Fruit fly (Drosophila melanogaster) whole organism, pupa: ENCODE data around the gene CG42780.

Experiments used
- CG12605 ChIP-seq: fragments of 200-800 bp; sonication (Bioruptor generic); IDR thresholded peaks from 2 replicates; pipeline ENCODE4 v1.3.6; 2022; ENCODE audit warnings: missing biosample characterization, missing genetic modification characterization
- CG14655 ChIP-seq: fragments of 200-800 bp; sonication (Bioruptor generic); optimal IDR thresholded peaks from 3 replicates; lab custom pipeline; 2017; ENCODE audit warnings: mild to moderate bottlenecking, missing biosample characterization, missing genetic modification reagents, missing genetic modification characterization

dm6 chrX:7298323-7298722 is 33.7 kb downstream of the CG42780 start:
- no peak for TF ChIP-seq CG14655 (GFP tag; lab: Kevin White, UChicago)
- TF ChIP-seq CG12605 (GFP tag; lab: Robert Waterston, UW), result no peak
